Fruit fly (Drosophila melanogaster): ENCODE measurements around the gene scf.

Gene scf

DNA sequence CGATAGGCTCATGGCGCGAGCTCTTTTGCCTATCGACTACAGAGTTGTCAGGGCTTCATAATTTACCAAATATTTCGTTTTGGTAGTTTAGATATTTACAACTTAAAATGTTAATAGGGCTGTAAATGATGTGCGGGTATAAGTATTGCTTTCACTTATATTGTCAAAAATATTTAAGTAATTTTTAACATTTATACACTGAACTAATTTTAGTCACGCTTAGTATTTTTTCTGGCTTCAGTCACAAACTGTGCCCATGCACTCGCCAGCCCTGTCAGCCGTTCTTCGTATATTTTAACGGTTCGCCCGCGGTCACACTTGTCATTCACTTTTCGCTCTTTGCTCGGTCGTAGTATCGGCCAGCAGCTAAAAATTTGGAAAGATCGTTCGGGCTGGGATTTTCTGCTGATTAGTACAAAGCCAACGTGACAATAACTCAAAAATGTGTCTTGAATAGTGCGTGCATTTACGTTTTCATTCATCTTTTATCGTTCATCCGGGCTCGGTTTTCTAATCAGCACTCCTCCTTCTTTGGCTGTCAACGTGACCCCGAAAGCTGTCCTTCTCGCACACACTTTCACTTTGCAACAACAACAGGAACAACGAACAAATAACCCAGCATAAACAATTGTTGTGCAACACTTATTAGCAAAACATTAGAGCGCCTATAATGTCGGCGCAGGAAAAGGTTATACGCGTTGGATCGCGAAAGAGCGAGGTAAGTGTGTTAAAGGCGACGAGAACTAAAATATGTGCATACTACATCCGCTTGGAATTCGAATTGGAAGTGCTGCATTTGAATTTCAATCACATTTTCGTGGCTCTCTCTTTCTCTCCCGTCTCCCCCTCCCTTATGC lies 36.3 kb downstream of the scf start, which contains the start of the genes Hmbs and CG2211 (continued):
- TF ChIP-seq Eip74EF (GFP tag; optimal IDR thresholded peaks at IDR 0.05) (peak in 1 of 2 experiments; percentile 49), gfzf (GFP tag; optimal IDR thresholded peaks at IDR 0.05) (peak; percentile 94), chn (GFP tag; optimal IDR thresholded peaks at IDR 0.05) (peak; percentile 92), da (GFP tag; optimal IDR thresholded peaks at IDR 0.05) (peak; percentile 63), emc (GFP tag; optimal IDR thresholded peaks at IDR 0.05) (peak; percentile 68), Bgb (GFP tag; IDR thresholded peaks at IDR 0.05; ENCODE audit: partially characterized antibody) (peak; percentile 42; the same call in 1 of the 2 replicates), GATAe (GFP tag; conservative IDR thresholded peaks at IDR 0.05) (no peak; the same call in 1 of the 2 replicates), cas (GFP tag; IDR thresholded peaks at IDR 0.05) (0 out of 2 replicates have a peak, but pooled peaks have one; percentile 57), dmrt11E (tag; optimal IDR thresholded peaks at IDR 0.05) (peak; percentile 83), Sry-δ (GFP tag; optimal IDR thresholded peaks at IDR 0.05) (peak; percentile 70), MTF-1 (GFP tag; optimal IDR thresholded peaks at IDR 0.05; ENCODE audit: borderline replicate concordance) (peak; percentile 68), CG2199 (GFP tag; IDR thresholded peaks at IDR 0.05) (no peak), phol (tag; optimal IDR thresholded peaks at IDR 0.05) (peak; percentile 95), CG30020 (tag; optimal IDR thresholded peaks at IDR 0.05) (peak; percentile 81), odd (GFP tag; optimal IDR thresholded peaks at IDR 0.05) (peak; percentile 37), ind (GFP tag; optimal IDR thresholded peaks at IDR 0.05) (peak; percentile 92), HLH3B (GFP tag; IDR thresholded peaks at IDR 0.05) (peak; percentile 84), kah (GFP tag; optimal IDR thresholded peaks at IDR 0.05) (peak; percentile 58), CG4424 (GFP tag; optimal IDR thresholded peaks at IDR 0.05) (peak; percentile 92), Deaf1 (tag; optimal IDR thresholded peaks at IDR 0.05) (peak; percentile 75), CG10979 (tag; optimal IDR thresholded peaks at IDR 0.05) (peak; percentile 83), CG14860 (GFP tag; IDR thresholded peaks at IDR 0.05; ENCODE audit: partially characterized antibody) (no peak), chif (GFP tag; optimal IDR thresholded peaks at IDR 0.05) (peak; percentile 81 to 93), CG4730 (GFP tag; IDR thresholded peaks at IDR 0.05) (peak; percentile 60), gcm2 (GFP tag; optimal IDR thresholded peaks at IDR 0.05) (peak; percentile 66), CG8478 (optimal IDR thresholded peaks at IDR 0.05) (no peak), Ravus (GFP tag; IDR thresholded peaks at IDR 0.05) (peak; percentile 36; the same call in 1 of the 2 replicates), dati (GFP tag; IDR thresholded peaks at IDR 0.05) (no peak), Hr3 (GFP tag; optimal IDR thresholded peaks at IDR 0.05) (peak; percentile 88), CG15479 (GFP tag; optimal IDR thresholded peaks at IDR 0.05) (no peak), so (GFP tag; IDR thresholded peaks at IDR 0.05) (peak; percentile 79; the same call in 2 of the 3 replicates), en (GFP tag; optimal IDR thresholded peaks at IDR 0.05) (peak; percentile 3), H15 (GFP tag; IDR thresholded peaks at IDR 0.05) (peak; percentile 78), Gug (GFP tag; IDR thresholded peaks at IDR 0.05) (peak; percentile 78; the same call in 3 of the 4 replicates), CG9437 (GFP tag; optimal IDR thresholded peaks at IDR 0.05) (peak; percentile 34), trh (GFP tag; optimal IDR thresholded peaks at IDR 0.05) (peak; percentile 83), CG42726 (GFP tag; IDR thresholded peaks at IDR 0.05; ENCODE audit: partially characterized antibody) (peak; percentile 60), CG4820 (GFP tag; optimal IDR thresholded peaks at IDR 0.05) (peak; percentile 87), CG12219 (GFP tag; optimal IDR thresholded peaks at IDR 0.05) (peak; percentile 68), tgo (GFP tag; IDR thresholded peaks at IDR 0.05) (peak; percentile 83), Opbp (GFP tag; IDR thresholded peaks at IDR 0.05; ENCODE audit: partially characterized antibody) (peak; percentile 55; the same call in 1 of the 3 replicates), CG3281 (GFP tag; optimal IDR thresholded peaks at IDR 0.05) (peak; percentile 86), CG4282 (GFP tag; optimal IDR thresholded peaks at IDR 0.05) (peak; percentile 74), CG2202 (tag; optimal IDR thresholded peaks at IDR 0.05) (peak; percentile 65), B-H2 (GFP tag; optimal IDR thresholded peaks at IDR 0.05) (peak; percentile 90), tio (GFP tag; optimal IDR thresholded peaks at IDR 0.05) (no peak), Chrac-16 (GFP tag; optimal IDR thresholded peaks at IDR 0.05) (peak; percentile 93), Poxn (GFP tag; IDR thresholded peaks at IDR 0.05) (peak; percentile 18; the same call in 1 of the 2 replicates)
